Worm (Caenorhabditis elegans) whole organism, late embryonic: ENCODE results near the gene xpo-1.

ENCODE experiments used
- C38D4.7 ChIP-seq: fragments of 200-800 bp; sonication (Bioruptor generic); optimal IDR thresholded peaks from 2 replicates; lab custom pipeline; 2018; ENCODE audit warnings: mild to moderate bottlenecking, missing genetic modification characterization, moderate library complexity, missing compliant biosample characterization
- F13H6.1 ChIP-seq: sonication (generic microtip); optimal IDR thresholded peaks from 2 replicates; lab custom pipeline; 2016; ENCODE audit warnings: missing genetic modification characterization, missing compliant biosample characterization
- K02D7.2 ChIP-seq: sonication (generic microtip); optimal IDR thresholded peaks from 2 replicates; lab custom pipeline; 2017; ENCODE audit warnings: mild to moderate bottlenecking, missing genetic modification characterization, missing compliant biosample characterization
- Y22D7AL.16 ChIP-seq: sonication (generic microtip); optimal IDR thresholded peaks from 2 replicates; lab custom pipeline; 2016; ENCODE audit warnings: missing genetic modification characterization, missing compliant biosample characterization
- ceh-30 ChIP-seq: fragments of 150-350 bp; optimal IDR thresholded peaks from 2 replicates; lab custom pipeline; 2014; ENCODE audit warnings: missing biosample characterization, missing genetic modification characterization
- ceh-34 ChIP-seq: sonication (generic microtip); optimal IDR thresholded peaks from 2 replicates; lab custom pipeline; 2016; ENCODE audit warnings: mild to moderate bottlenecking, missing genetic modification characterization, missing compliant biosample characterization
- ceh-48 ChIP-seq: sonication (generic microtip); optimal IDR thresholded peaks from 2 replicates; lab custom pipeline; 2016; ENCODE audit warnings: missing genetic modification characterization, inconsistent platforms, missing compliant biosample characterization
- ceh-9 ChIP-seq: sonication (generic microtip); optimal IDR thresholded peaks from 2 replicates; lab custom pipeline; 2016; ENCODE audit warnings: mild to moderate bottlenecking, missing genetic modification characterization, inconsistent platforms, missing compliant biosample characterization
- che-1 ChIP-seq: sonication (generic microtip); optimal IDR thresholded peaks from 2 replicates; lab custom pipeline; 2016; ENCODE audit warnings: mild to moderate bottlenecking, missing genetic modification characterization, missing compliant biosample characterization
- dve-1 ChIP-seq: sonication (generic microtip); optimal IDR thresholded peaks from 2 replicates; lab custom pipeline; 2017; ENCODE audit warnings: antibody characterized with exemption, mild to moderate bottlenecking, missing genetic modification characterization, missing compliant biosample characterization
- elt-2 ChIP-seq: sonication (generic microtip); optimal IDR thresholded peaks from 2 replicates; lab custom pipeline; 2016; ENCODE audit warnings: missing genetic modification reagents, missing genetic modification characterization, missing compliant biosample characterization
- ets-4 ChIP-seq: sonication (generic microtip); optimal IDR thresholded peaks from 2 replicates; lab custom pipeline; 2016; ENCODE audit warnings: missing genetic modification characterization, missing compliant biosample characterization
- eyg-1 ChIP-seq: sonication (generic microtip); optimal IDR thresholded peaks from 2 replicates; lab custom pipeline; 2016; ENCODE audit warnings: missing genotype, missing genetic modification characterization, missing compliant biosample characterization
- fax-1 ChIP-seq: sonication (generic microtip); optimal IDR thresholded peaks from 2 replicates; lab custom pipeline; 2016; ENCODE audit warnings: missing genotype, missing genetic modification characterization, missing compliant biosample characterization
- fkh-6 ChIP-seq: sonication (generic microtip); optimal IDR thresholded peaks from 2 replicates; lab custom pipeline; 2016; ENCODE audit warnings: missing genetic modification characterization, missing compliant biosample characterization
- gmeb-2 ChIP-seq: sonication (generic microtip); optimal IDR thresholded peaks from 2 replicates; lab custom pipeline; 2016; ENCODE audit warnings: missing genetic modification characterization, inconsistent platforms, missing compliant biosample characterization
- hlh-13 ChIP-seq: fragments of 200-800 bp; sonication (Bioruptor generic); optimal IDR thresholded peaks from 2 replicates; lab custom pipeline; 2018; ENCODE audit warnings: mild to moderate bottlenecking, missing genetic modification characterization, missing compliant biosample characterization
- hlh-30 ChIP-seq: sonication (generic microtip); optimal IDR thresholded peaks from 2 replicates; lab custom pipeline; 2017; ENCODE audit warnings: antibody characterized with exemption, missing genetic modification characterization, missing compliant biosample characterization; ENCODE audit not compliant: insufficient read depth
- hlh-8 ChIP-seq: sonication (generic microtip); optimal IDR thresholded peaks from 2 replicates; lab custom pipeline; 2016; ENCODE audit warnings: missing genotype, missing genetic modification characterization, missing compliant biosample characterization
- lim-6 ChIP-seq: sonication (generic microtip); optimal IDR thresholded peaks from 2 replicates; lab custom pipeline; 2016; ENCODE audit warnings: missing genetic modification characterization, missing compliant biosample characterization
- lin-11 ChIP-seq: fragments of 200-800 bp; sonication (Bioruptor generic); optimal IDR thresholded peaks from 2 replicates; lab custom pipeline; 2018; ENCODE audit warnings: mild to moderate bottlenecking, missing genetic modification characterization, missing compliant biosample characterization
- madf-2 ChIP-seq: sonication (generic microtip); optimal IDR thresholded peaks from 2 replicates; lab custom pipeline; 2017; ENCODE audit warnings: missing genetic modification characterization, missing compliant biosample characterization
- nfya-1 ChIP-seq: sonication (generic microtip); optimal IDR thresholded peaks from 2 replicates; lab custom pipeline; 2017; ENCODE audit warnings: missing genetic modification characterization, mild to moderate bottlenecking, missing compliant biosample characterization, antibody characterized with exemption, moderate library complexity
- npax-4 ChIP-seq: sonication (generic microtip); optimal IDR thresholded peaks from 2 replicates; lab custom pipeline; 2016; ENCODE audit warnings: missing genetic modification characterization, missing compliant biosample characterization
- pat-9 ChIP-seq: fragments of 200-800 bp; sonication (Bioruptor generic); optimal IDR thresholded peaks from 2 replicates; lab custom pipeline; 2018; ENCODE audit warnings: mild to moderate bottlenecking, missing genetic modification characterization, moderate library complexity, missing compliant biosample characterization
- pha-2 ChIP-seq: sonication (generic microtip); optimal IDR thresholded peaks from 2 replicates; lab custom pipeline; 2017; ENCODE audit warnings: mild to moderate bottlenecking, missing genetic modification characterization, missing compliant biosample characterization
- ref-2 ChIP-seq: sonication (generic microtip); optimal IDR thresholded peaks from 2 replicates; lab custom pipeline; 2016; ENCODE audit warnings: missing genetic modification characterization, missing compliant biosample characterization
- rnt-1 ChIP-seq: sonication (generic microtip); optimal IDR thresholded peaks from 2 replicates; lab custom pipeline; 2016; ENCODE audit warnings: missing genetic modification characterization, missing compliant biosample characterization
- sox-4 ChIP-seq: sonication (generic microtip); optimal IDR thresholded peaks from 2 replicates; lab custom pipeline; 2017; ENCODE audit warnings: mild to moderate bottlenecking, missing genetic modification characterization, inconsistent platforms, missing compliant biosample characterization
- tbx-2 ChIP-seq: sonication (generic microtip); optimal IDR thresholded peaks from 2 replicates; lab custom pipeline; 2016; ENCODE audit warnings: missing genetic modification characterization, missing compliant biosample characterization
- tbx-7 ChIP-seq: sonication (generic microtip); optimal IDR thresholded peaks from 2 replicates; lab custom pipeline; 2016; ENCODE audit warnings: missing genotype, missing genetic modification characterization, missing compliant biosample characterization
- ttx-3 ChIP-seq: sonication (generic microtip); optimal IDR thresholded peaks from 2 replicates; lab custom pipeline; 2016; ENCODE audit warnings: missing genetic modification reagents, missing genetic modification characterization, missing compliant biosample characterization
- unc-3 ChIP-seq, 2 experiments: fragments of 200-800 bp in 1 of 2; sonication (Bioruptor generic) in 1 of 2; sonication (generic microtip) in 1 of 2; conservative IDR thresholded peaks in 1 of 2; optimal IDR thresholded peaks in 1 of 2; 2 replicates each; pipeline versions ENCODE4 v1.3.6 to Lab custom; 2016 to 2022; ENCODE audit warnings: missing compliant biosample characterization in 2 of 2, missing genetic modification characterization in 2 of 2, missing genetic modification reagents in 1 of 2
- unc-42 ChIP-seq: sonication (generic microtip); optimal IDR thresholded peaks from 2 replicates; lab custom pipeline; 2016; ENCODE audit warnings: missing genotype, missing genetic modification characterization, missing compliant biosample characterization
- unc-55 ChIP-seq: sonication (generic microtip); optimal IDR thresholded peaks from 2 replicates; lab custom pipeline; 2017; ENCODE audit warnings: missing biosample characterization, missing genetic modification reagents, missing genetic modification characterization
- unc-86 ChIP-seq: sonication (generic microtip); optimal IDR thresholded peaks from 2 replicates; lab custom pipeline; 2016; ENCODE audit warnings: missing genetic modification characterization, missing compliant biosample characterization
- zip-5 ChIP-seq: sonication (generic microtip); optimal IDR thresholded peaks from 2 replicates; lab custom pipeline; 2016; ENCODE audit warnings: missing genetic modification characterization, missing compliant biosample characterization

xpo-1 gene

ce11 chrV:7809320-7810256, 4.7 kb downstream of the xpo-1 start, which contains the start of gene ZK742.3:
TSS of gene ZK742.3 (minus strand) at chrV:7809912.
- no peak for TF ChIP-seq sox-4 (tag; lab: Kevin White, UChicago)
- TF ChIP-seq ref-2 (tag; lab: Kevin White, UChicago), result no peak

DNA sequence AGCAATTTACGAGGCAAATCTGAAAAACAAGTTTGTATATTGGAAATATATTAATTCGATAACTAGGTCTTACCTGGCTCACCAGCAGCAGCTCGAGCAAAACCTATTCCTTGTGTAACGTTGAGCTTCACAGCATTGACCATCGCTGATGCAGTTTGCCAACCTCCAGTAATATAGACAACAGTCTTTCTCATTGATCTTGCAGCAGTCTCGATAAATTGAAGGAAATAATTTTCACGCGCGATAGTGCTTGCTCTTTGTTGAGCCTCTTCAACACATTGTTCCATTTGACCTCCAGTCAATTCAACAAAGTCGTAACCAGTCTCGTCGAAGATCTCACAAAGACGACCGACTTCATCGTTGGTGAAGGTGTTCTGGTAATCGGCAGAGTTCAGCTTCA, 5.7 kb downstream of the xpo-1 start:
- TF ChIP-seq fax-1 (no peak), che-1 (tag; lab: Kevin White, UChicago) (no peak), pha-2 (tag; lab: Kevin White, UChicago) (no peak), eyg-1 (tag; lab: Kevin White, UChicago) (no peak), unc-86 (tag; lab: Kevin White, UChicago) (no peak), dve-1 (tag; lab: Kevin White, UChicago) (no peak), hlh-8 (tag; lab: Kevin White, UChicago) (no peak)

DNA sequence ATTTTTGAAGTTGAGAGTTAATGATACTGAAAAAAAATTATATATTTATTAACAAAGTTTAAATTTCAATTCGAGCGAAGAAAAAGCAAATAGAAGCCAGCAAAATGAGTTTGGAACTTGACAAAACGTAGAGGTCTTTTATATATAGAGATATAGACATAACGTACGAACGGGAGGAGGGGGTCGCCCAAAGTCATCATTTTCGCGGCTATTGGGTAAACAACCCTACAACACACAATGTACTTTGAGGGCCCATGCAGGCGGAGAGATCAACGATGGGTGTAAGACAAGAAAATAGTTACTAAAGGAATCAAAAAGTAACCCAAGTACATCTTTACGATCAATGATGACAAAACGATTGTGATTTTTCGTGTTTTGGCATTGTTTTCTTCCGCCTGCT, 6.9 kb downstream of the xpo-1 start, which contains the start of gene ZK742.4:
Gene ZK742.4, minus strand, starts transcription at position 35 of the 400 bp plus-strand sequence.
- TF ChIP-seq tbx-2 (tag; lab: Kevin White, UChicago) (peak; percentile 12), unc-55 (GFP tag; lab: Kevin White, UChicago) (no peak)

DNA sequence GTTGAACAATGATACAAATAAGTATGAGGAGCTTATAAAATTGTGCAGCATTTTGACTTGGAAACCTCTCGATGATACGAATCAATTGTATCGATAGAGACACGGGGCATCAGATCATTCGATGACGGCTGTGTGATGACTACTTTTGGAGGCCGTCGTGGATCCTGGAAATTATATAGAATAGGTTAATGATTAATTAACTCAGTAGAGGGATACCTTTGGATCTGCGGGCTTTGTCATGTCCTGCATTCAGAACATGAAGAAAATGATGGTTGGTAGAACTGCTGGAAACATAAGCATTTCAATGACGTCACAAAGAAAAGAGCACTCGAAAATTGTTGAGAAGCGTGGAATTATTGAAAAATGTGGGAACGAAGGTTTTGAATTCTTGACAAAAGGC, 9.7 kb downstream of the xpo-1 start, which contains the start of gene ZK742.6:
Gene ZK742.6, minus strand, starts transcription at position 342 of the 400 bp plus-strand sequence.
- TF ChIP-seq unc-3 (GFP tag; conservative IDR thresholded peaks at IDR 0.05; lab: Robert Waterston, UW) (no peak), unc-3 (tag; optimal IDR thresholded peaks at IDR 0.05; lab: Kevin White, UChicago) (no peak), npax-4 (tag; lab: Kevin White, UChicago) (no peak), fkh-6 (no peak), pat-9 (tag; lab: Kevin White, UChicago) (no peak), ceh-34 (no peak), C38D4.7 (no peak)

- TF ChIP-seq hlh-30 (tag; lab: Kevin White, UChicago) (no peak), unc-42 (peak; percentile 95)
These were observed 11.6 kb downstream of the xpo-1 start for ce11 chrV:7816486-7816885.

DNA sequence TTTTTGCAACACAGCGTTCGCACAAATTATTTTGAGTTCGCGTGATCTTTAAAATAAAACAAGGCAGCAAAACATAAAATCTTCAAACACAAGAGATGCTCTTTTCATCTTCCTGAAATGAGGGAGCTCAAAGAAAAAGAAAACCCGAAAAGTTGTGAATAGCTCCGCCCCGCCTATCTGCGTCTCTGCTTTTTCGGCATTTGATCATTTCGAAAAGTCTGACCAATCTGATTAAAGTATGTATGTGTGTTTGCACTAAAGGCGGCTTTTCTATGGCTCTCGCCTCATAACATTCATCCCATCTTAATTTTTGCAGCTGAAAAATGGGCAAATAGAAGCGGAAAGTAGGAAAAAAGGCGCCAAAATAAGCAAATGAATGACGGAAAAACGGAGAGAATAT, 14.7 kb downstream of the xpo-1 start:
- peak; percentile 74 for TF ChIP-seq unc-42
- no peak for TF ChIP-seq K02D7.2 (tag; lab: Kevin White, UChicago)
- TF ChIP-seq ceh-34, result no peak
- no peak for TF ChIP-seq rnt-1
- no peak for TF ChIP-seq ref-2 (tag; lab: Kevin White, UChicago)

DNA sequence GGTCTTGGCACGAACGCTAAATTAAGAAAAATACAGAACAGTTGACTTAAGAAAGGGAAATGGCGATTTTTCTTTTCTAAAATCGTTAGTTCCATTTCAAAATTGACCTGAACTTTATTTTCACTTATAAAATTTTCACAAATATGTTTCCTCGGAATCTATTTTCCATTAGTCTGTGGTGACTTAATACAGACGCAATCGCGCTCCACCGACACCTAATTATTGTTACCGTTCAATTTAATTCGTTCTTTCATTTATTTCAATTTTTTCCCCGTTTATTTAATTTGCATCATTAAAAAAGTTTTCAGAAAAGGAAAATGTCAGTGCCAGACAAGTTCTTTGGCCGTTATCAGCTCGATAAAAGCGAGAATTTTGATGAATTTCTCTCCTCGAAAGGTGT, 15.4 kb downstream of the xpo-1 start, which contains the start of gene lbp-4:
Gene lbp-4, plus strand, starts transcription at position 309 of the 400 bp plus-strand sequence.
- TF ChIP-seq lin-11 (tag; lab: Kevin White, UChicago), result no peak
- no peak for TF ChIP-seq eyg-1 (tag; lab: Kevin White, UChicago)
- peak; percentile 14 for TF ChIP-seq ets-4
- TF ChIP-seq nfya-1, result no peak
- TF ChIP-seq unc-42, result peak; percentile 50
- TF ChIP-seq zip-5 (tag; lab: Kevin White, UChicago), result peak; percentile 2
- TF ChIP-seq ceh-34, result no peak
- no peak for TF ChIP-seq madf-2 (tag; lab: Kevin White, UChicago)
- no peak for TF ChIP-seq K02D7.2 (tag; lab: Kevin White, UChicago)
- no peak for TF ChIP-seq gmeb-2 (tag; lab: Kevin White, UChicago)
- TF ChIP-seq Y22D7AL.16 (tag; lab: Kevin White, UChicago), result no peak
- no peak for TF ChIP-seq unc-3 (GFP tag; conservative IDR thresholded peaks at IDR 0.05; lab: Robert Waterston, UW)
- TF ChIP-seq unc-3 (tag; optimal IDR thresholded peaks at IDR 0.05; lab: Kevin White, UChicago), result no peak
- TF ChIP-seq che-1 (tag; lab: Kevin White, UChicago), result no peak
- TF ChIP-seq fkh-6, result no peak
- no peak for TF ChIP-seq rnt-1
- no peak for TF ChIP-seq ceh-30
- no peak for TF ChIP-seq ceh-48
- no peak for TF ChIP-seq ceh-9
- TF ChIP-seq lim-6 (tag; lab: Kevin White, UChicago), result peak; percentile 23
- no peak for TF ChIP-seq hlh-13 (GFP tag; lab: Kevin White, UChicago)
- TF ChIP-seq elt-2 (tag; lab: Kevin White, UChicago), result peak; percentile 22
- TF ChIP-seq ttx-3 (tag; lab: Kevin White, UChicago), result no peak
- TF ChIP-seq F13H6.1 (tag; lab: Kevin White, UChicago), result no peak
- TF ChIP-seq tbx-7 (tag; lab: Kevin White, UChicago), result no peak
- no peak for TF ChIP-seq ref-2 (tag; lab: Kevin White, UChicago)
